Worm (Caenorhabditis elegans) whole organism, young adult: ENCODE data around the gene F11G11.14.

ENCODE experiments used
- F22D6.2 ChIP-seq: sonication (generic microtip); optimal IDR thresholded peaks from 2 replicates; lab custom pipeline; 2016; ENCODE audit warnings: mild to moderate bottlenecking, missing genetic modification characterization, missing compliant biosample characterization
- ama-1 ChIP-seq, 3 experiments: fragments of 150-350 bp in 1 of 3; sonication (generic microtip) in 2 of 3; optimal IDR thresholded peaks; 2 replicates each; lab custom pipeline; 2014 to 2018; ENCODE audit warnings: missing biosample characterization in 2 of 3, missing genetic modification characterization in 2 of 3, missing genetic modification reagents in 2 of 3
- aptf-2 ChIP-seq: fragments of 200-800 bp; sonication (Bioruptor generic); conservative IDR thresholded peaks from 2 replicates; pipeline ENCODE4 v1.3.6; 2022; ENCODE audit warnings: missing genetic modification reagents, missing genetic modification characterization, missing compliant biosample characterization
- ceh-40 ChIP-seq: fragments of 200-800 bp; sonication (Bioruptor generic); IDR thresholded peaks from 2 replicates; pipeline ENCODE4 v1.3.6; 2022; ENCODE audit warnings: missing genetic modification characterization, missing compliant biosample characterization
- lin-26 ChIP-seq: fragments of 200-800 bp; sonication (Bioruptor generic); IDR thresholded peaks from 2 replicates; pipeline ENCODE4 v1.3.6; 2022; ENCODE audit warnings: missing genetic modification reagents, missing genetic modification characterization, missing compliant biosample characterization
- lsl-1 ChIP-seq: fragments of 200-800 bp; sonication (Bioruptor generic); optimal IDR thresholded peaks from 2 replicates; lab custom pipeline; 2018; ENCODE audit warnings: mild to moderate bottlenecking, missing genetic modification characterization, moderate library complexity, missing compliant biosample characterization
- pha-4 ChIP-seq: fragments of 150-350 bp; sonication (generic microtip); optimal IDR thresholded peaks from 2 replicates; lab custom pipeline; 2014; ENCODE audit warnings: missing biosample characterization, missing genetic modification reagents, missing genetic modification characterization
- unc-62 ChIP-seq: fragments of 150-350 bp; optimal IDR thresholded peaks from 2 replicates; lab custom pipeline; 2014; ENCODE audit warnings: missing biosample characterization, missing genetic modification reagents, missing genetic modification characterization

ce11 chrII:4827734-4828609, 35.5 kb upstream of the F11G11.14 start, which contains the start of the genes fbxb-88 and tbck-1:
- TF ChIP-seq aptf-2 (GFP tag; lab: Robert Waterston, UW) (no peak), ceh-40 (no peak), lin-26 (no peak), ama-1 (optimal IDR thresholded peaks at IDR 0.05; lab: Kevin White, UChicago) (no peak), ama-1 (GFP tag; optimal IDR thresholded peaks at IDR 0.05; lab: Kevin White, UChicago) (no peak), unc-62 (GFP tag; lab: Kevin White, UChicago) (no peak), lsl-1 (GFP tag; lab: Kevin White, UChicago) (no peak), F22D6.2 (tag; lab: Kevin White, UChicago) (no peak), pha-4 (tag; lab: Kevin White, UChicago) (no peak)
